Worm (Caenorhabditis elegans) whole organism, L4 larva: ENCODE results near the gene srlf-5.

Source experiments
- Y48G9A.11 ChIP-seq: fragments of 200-800 bp; sonication (Bioruptor generic); IDR thresholded peaks from 2 replicates; pipeline ENCODE4 v1.3.6; 2022; ENCODE audit warnings: missing genetic modification reagents, missing genetic modification characterization, missing compliant biosample characterization
- aly-2 ChIP-seq: sonication (generic microtip); optimal IDR thresholded peaks from 2 replicates; lab custom pipeline; 2018; ENCODE audit warnings: missing biosample characterization, missing genetic modification characterization
- ama-1 ChIP-seq: fragments of 150-350 bp; optimal IDR thresholded peaks from 2 replicates; lab custom pipeline; 2014; ENCODE audit warnings: inconsistent platforms, mixed read lengths
- ceh-28 ChIP-seq: fragments of 150-350 bp; optimal IDR thresholded peaks from 2 replicates; lab custom pipeline; 2014; ENCODE audit warnings: missing biosample characterization, missing genetic modification reagents, missing genetic modification characterization
- ceh-82 ChIP-seq: sonication (generic microtip); optimal IDR thresholded peaks from 2 replicates; lab custom pipeline; 2017; ENCODE audit warnings: missing biosample characterization, missing genetic modification characterization
- lin-13 ChIP-seq: fragments of 150-350 bp; optimal IDR thresholded peaks from 2 replicates; lab custom pipeline; 2014; ENCODE audit warnings: missing biosample characterization, missing genetic modification reagents, missing genetic modification characterization
- madf-5 ChIP-seq, 2 experiments: fragments of 200-800 bp; sonication (Bioruptor generic); IDR thresholded peaks; 2 replicates each; pipeline ENCODE4 v1.3.6; 2022; ENCODE audit warnings: missing compliant biosample characterization in 2 of 2, missing genetic modification characterization in 2 of 2
- nhr-102 ChIP-seq: sonication (generic microtip); optimal IDR thresholded peaks from 2 replicates; lab custom pipeline; 2016; ENCODE audit warnings: mild to moderate bottlenecking, missing genetic modification characterization, moderate library complexity, missing compliant biosample characterization
- nhr-25 ChIP-seq: sonication (generic microtip); optimal IDR thresholded peaks from 2 replicates; lab custom pipeline; 2017; ENCODE audit warnings: missing genetic modification characterization, mild to moderate bottlenecking, missing compliant biosample characterization, antibody characterized with exemption, moderate library complexity, borderline replicate concordance; ENCODE audit not compliant: insufficient read depth
- tra-1 ChIP-seq: fragments of 200-800 bp; sonication (Bioruptor generic); IDR thresholded peaks from 2 replicates; pipeline ENCODE4 v1.3.6; 2022; ENCODE audit warnings: missing genetic modification reagents, missing genetic modification characterization, missing compliant biosample characterization
- unc-39 ChIP-seq: sonication (generic microtip); optimal IDR thresholded peaks from 2 replicates; lab custom pipeline; 2017; ENCODE audit warnings: missing biosample characterization, missing genetic modification characterization
- ztf-11 ChIP-seq: fragments of 150-350 bp; optimal IDR thresholded peaks from 2 replicates; lab custom pipeline; 2014; ENCODE audit warnings: missing biosample characterization, missing genetic modification characterization

DNA sequence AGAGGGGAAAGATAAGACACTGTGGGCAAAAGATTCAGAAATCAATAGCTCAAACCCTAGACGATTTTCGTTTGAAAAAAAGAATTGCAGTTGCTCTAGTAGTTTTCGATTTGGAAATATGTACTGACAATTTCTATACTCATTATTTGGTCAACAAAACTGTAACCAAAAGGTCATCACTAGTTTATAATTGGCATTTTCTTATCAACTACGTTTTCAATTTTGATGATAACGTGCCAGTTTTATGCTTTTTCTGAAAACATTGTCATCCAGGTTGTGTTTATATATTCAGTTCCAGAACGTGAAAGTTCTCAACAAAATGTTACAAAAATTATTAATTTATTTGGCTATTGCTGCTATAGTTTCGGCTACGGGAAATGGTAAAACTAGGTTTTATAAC lies 36.0 kb upstream of the srlf-5 start, which contains the start of gene F55G11.8:
- TF ChIP-seq ama-1 (lab: Kevin White, UChicago) (no peak), ztf-11 (tag; lab: Kevin White, UChicago) (no peak), tra-1 (GFP tag; lab: Robert Waterston, UW) (no peak), ceh-82 (tag; lab: Kevin White, UChicago) (no peak), nhr-25 (tag; lab: Kevin White, UChicago) (no peak), nhr-102 (no peak), ceh-28 (no peak), unc-39 (no peak), madf-5 (GFP tag; IDR thresholded peaks at IDR 0.05; lab: Robert Waterston, UW) (no peak), lin-13 (no peak), aly-2 (tag; lab: Kevin White, UChicago) (no peak), Y48G9A.11 (no peak)
